Fruit fly (Drosophila melanogaster) whole organism, prepupa: Measurements from ENCODE around the gene CG10064.
A peak's percentile ranks its signal among the peaks of the same experiment; 100 is the strongest.

Experiments used
- CG10631 ChIP-seq: fragments of 200-800 bp; sonication (Bioruptor generic); optimal IDR thresholded peaks from 2 replicates; lab custom pipeline; 2016; ENCODE audit warnings: missing biosample characterization, missing genetic modification characterization
- CG10669 ChIP-seq: fragments of 200-800 bp; sonication (Bioruptor generic); optimal IDR thresholded peaks from 3 replicates; lab custom pipeline; 2018; ENCODE audit warnings: missing biosample characterization, mild to moderate bottlenecking, missing genetic modification characterization, moderate library complexity
- CG11294 ChIP-seq: fragments of 200-800 bp; sonication (Bioruptor generic); IDR thresholded peaks from 2 replicates; pipeline ENCODE4 v1.3.6; 2022; ENCODE audit warnings: missing biosample characterization, missing genetic modification characterization
- CG11762 ChIP-seq: fragments of 200-800 bp; sonication (Bioruptor generic); optimal IDR thresholded peaks from 3 replicates; lab custom pipeline; 2016; ENCODE audit warnings: missing biosample characterization, missing genetic modification characterization; ENCODE audit not compliant: insufficient read depth
- CG11902 ChIP-seq: fragments of 200-800 bp; sonication (Bioruptor generic); optimal IDR thresholded peaks from 3 replicates; lab custom pipeline; 2016; ENCODE audit warnings: missing biosample characterization, missing genetic modification characterization
- CG15336 ChIP-seq: fragments of 200-800 bp; sonication (Bioruptor generic); IDR thresholded peaks from 2 replicates; pipeline ENCODE4 v1.3.6; 2022; ENCODE audit warnings: missing biosample characterization, missing genetic modification characterization
- CG16779 ChIP-seq: fragments of 200-800 bp; sonication (Bioruptor generic); optimal IDR thresholded peaks from 3 replicates; lab custom pipeline; 2017; ENCODE audit warnings: missing biosample characterization, mild to moderate bottlenecking, missing genetic modification characterization
- CG3032 ChIP-seq: fragments of 200-800 bp; optimal IDR thresholded peaks from 2 replicates; lab custom pipeline; 2019; ENCODE audit warnings: missing biosample characterization, mild to moderate bottlenecking, missing genetic modification characterization, moderate library complexity
- CG31627 ChIP-seq: fragments of 200-800 bp; sonication (Bioruptor generic); optimal IDR thresholded peaks from 3 replicates; lab custom pipeline; 2016; ENCODE audit warnings: missing biosample characterization, missing genetic modification characterization
- CG32006 ChIP-seq: fragments of 200-800 bp; sonication (Bioruptor generic); optimal IDR thresholded peaks from 3 replicates; lab custom pipeline; 2017; ENCODE audit warnings: missing biosample characterization, mild to moderate bottlenecking, missing genetic modification characterization
- CG3919 ChIP-seq: fragments of 200-800 bp; sonication (Bioruptor generic); optimal IDR thresholded peaks from 3 replicates; lab custom pipeline; 2016; ENCODE audit warnings: missing biosample characterization, missing genetic modification characterization
- CG4318 ChIP-seq: fragments of 200-800 bp; sonication (Bioruptor generic); optimal IDR thresholded peaks from 3 replicates; lab custom pipeline; 2017; ENCODE audit warnings: missing biosample characterization, mild to moderate bottlenecking, missing genetic modification characterization
- CG6276 ChIP-seq: fragments of 200-800 bp; sonication (Bioruptor generic); optimal IDR thresholded peaks from 2 replicates; lab custom pipeline; 2017; ENCODE audit warnings: missing biosample characterization, mild to moderate bottlenecking, missing genetic modification characterization
- CG6792 ChIP-seq: fragments of 200-800 bp; sonication (Bioruptor generic); optimal IDR thresholded peaks from 3 replicates; lab custom pipeline; 2016; ENCODE audit warnings: missing biosample characterization, missing genetic modification characterization
- CG6854 ChIP-seq: fragments of 200-800 bp; sonication (Bioruptor generic); optimal IDR thresholded peaks from 2 replicates; lab custom pipeline; 2017; ENCODE audit warnings: missing biosample characterization, mild to moderate bottlenecking, missing genetic modification characterization
- CG7368 ChIP-seq: fragments of 200-800 bp; sonication (Bioruptor generic); optimal IDR thresholded peaks from 3 replicates; lab custom pipeline; 2016; ENCODE audit warnings: missing biosample characterization, missing genetic modification characterization
- CG8119 ChIP-seq: fragments of 200-800 bp; sonication (Bioruptor generic); IDR thresholded peaks from 3 replicates; pipeline ENCODE4 v1.3.6; 2022; ENCODE audit warnings: missing biosample characterization, missing genetic modification characterization
- Eip78C ChIP-seq: fragments of 200-800 bp; sonication (Bioruptor generic); peaks from one replicate; lab custom pipeline; 2016; ENCODE audit warnings: missing biosample characterization, missing genetic modification characterization
- Eip93F ChIP-seq: fragments of 200-800 bp; sonication (Bioruptor generic); optimal IDR thresholded peaks from 2 replicates; lab custom pipeline; 2016; ENCODE audit warnings: missing biosample characterization, mild to moderate bottlenecking, missing genetic modification characterization
- Ets21C ChIP-seq: fragments of 200-800 bp; sonication (Bioruptor generic); optimal IDR thresholded peaks from 3 replicates; lab custom pipeline; 2016; ENCODE audit warnings: missing biosample characterization, missing genetic modification characterization
- Ets96B ChIP-seq: fragments of 200-800 bp; optimal IDR thresholded peaks from 2 replicates; lab custom pipeline; 2019; ENCODE audit warnings: missing biosample characterization, mild to moderate bottlenecking, missing genetic modification characterization, moderate library complexity
- Hr38 ChIP-seq: sonication (Bioruptor generic); optimal IDR thresholded peaks from 2 replicates; lab custom pipeline; 2016; ENCODE audit warnings: missing biosample characterization, missing genetic modification characterization
- Hr39 ChIP-seq: fragments of 200-800 bp; sonication (Bioruptor generic); optimal IDR thresholded peaks from 2 replicates; lab custom pipeline; 2016; ENCODE audit warnings: missing biosample characterization, missing genetic modification characterization
- Hr4 ChIP-seq: fragments of 200-800 bp; sonication (Bioruptor generic); optimal IDR thresholded peaks from 3 replicates; lab custom pipeline; 2016; ENCODE audit warnings: missing biosample characterization, missing genetic modification characterization
- Met ChIP-seq: fragments of 200-800 bp; sonication (Bioruptor generic); optimal IDR thresholded peaks from 3 replicates; lab custom pipeline; 2016; ENCODE audit warnings: missing biosample characterization, missing genetic modification characterization
- Smox ChIP-seq: fragments of 200-800 bp; sonication (Bioruptor generic); optimal IDR thresholded peaks from 3 replicates; lab custom pipeline; 2016; ENCODE audit warnings: missing biosample characterization, missing genetic modification characterization
- Sox14 ChIP-seq: fragments of 200-800 bp; sonication (Bioruptor generic); optimal IDR thresholded peaks from 3 replicates; lab custom pipeline; 2016; ENCODE audit warnings: missing biosample characterization, missing genetic modification characterization
- Sox15 ChIP-seq: fragments of 200-800 bp; sonication (Bioruptor generic); optimal IDR thresholded peaks from 3 replicates; lab custom pipeline; 2016; ENCODE audit warnings: missing biosample characterization, missing genetic modification characterization
- achi ChIP-seq: fragments of 200-800 bp; sonication (Bioruptor generic); optimal IDR thresholded peaks from 3 replicates; lab custom pipeline; 2016; ENCODE audit warnings: missing biosample characterization, missing genetic modification characterization
- cyc ChIP-seq: fragments of 200-800 bp; sonication (Bioruptor generic); optimal IDR thresholded peaks from 3 replicates; lab custom pipeline; 2016; ENCODE audit warnings: missing biosample characterization, missing genetic modification characterization
- dsx ChIP-seq: fragments of 200-800 bp; optimal IDR thresholded peaks from 3 replicates; lab custom pipeline; 2019; ENCODE audit warnings: missing biosample characterization, mild to moderate bottlenecking, missing genetic modification characterization, moderate library complexity; ENCODE audit not compliant: poor library complexity, severe bottlenecking
- eg ChIP-seq: fragments of 200-800 bp; sonication (Bioruptor generic); IDR thresholded peaks from 3 replicates; pipeline ENCODE4 v1.3.6; 2022; ENCODE audit warnings: missing biosample characterization, missing genetic modification characterization
- esn ChIP-seq: fragments of 200-800 bp; sonication (Bioruptor generic); optimal IDR thresholded peaks from 2 replicates; lab custom pipeline; 2016; ENCODE audit warnings: missing biosample characterization, mild to moderate bottlenecking, missing genetic modification characterization, moderate library complexity
- fd59A ChIP-seq: fragments of 200-800 bp; sonication (Bioruptor generic); optimal IDR thresholded peaks from 2 replicates; lab custom pipeline; 2017; ENCODE audit warnings: missing biosample characterization, mild to moderate bottlenecking, missing genetic modification characterization, missing genetic modification reagents
- lz ChIP-seq: fragments of 200-800 bp; sonication (Bioruptor generic); optimal IDR thresholded peaks from 3 replicates; lab custom pipeline; 2016; ENCODE audit warnings: missing biosample characterization, missing genetic modification characterization
- net ChIP-seq: fragments of 200-800 bp; sonication (Bioruptor generic); optimal IDR thresholded peaks from 3 replicates; lab custom pipeline; 2016; ENCODE audit warnings: missing biosample characterization, missing genetic modification characterization
- pdm3 ChIP-seq: fragments of 200-800 bp; sonication (Bioruptor generic); optimal IDR thresholded peaks from 3 replicates; lab custom pipeline; 2016; ENCODE audit warnings: missing biosample characterization, missing genetic modification characterization
- salr ChIP-seq, 2 experiments: fragments of 200-800 bp; sonication (Bioruptor generic); optimal IDR thresholded peaks; 3 replicates each; lab custom pipeline; 2016 to 2018; ENCODE audit warnings: missing biosample characterization in 2 of 2, missing genetic modification characterization in 2 of 2, mild to moderate bottlenecking in 1 of 2
- spab ChIP-seq: fragments of 200-800 bp; sonication (Bioruptor generic); optimal IDR thresholded peaks from 2 replicates; lab custom pipeline; 2017; ENCODE audit warnings: missing biosample characterization, mild to moderate bottlenecking, missing genetic modification characterization, missing genetic modification reagents
- ss ChIP-seq, 2 experiments: fragments of 200-800 bp; sonication (Bioruptor generic); optimal IDR thresholded peaks; 2 replicates in 1 of 2; 3 replicates in 1 of 2; lab custom pipeline; 2017 to 2018; ENCODE audit warnings: mild to moderate bottlenecking in 2 of 2, missing biosample characterization in 2 of 2, missing genetic modification characterization in 2 of 2, moderate library complexity in 1 of 2
- svp ChIP-seq: fragments of 200-800 bp; sonication (Bioruptor generic); peaks from one replicate; lab custom pipeline; 2016; ENCODE audit warnings: missing biosample characterization, missing genetic modification characterization

CG10064 gene

DNA sequence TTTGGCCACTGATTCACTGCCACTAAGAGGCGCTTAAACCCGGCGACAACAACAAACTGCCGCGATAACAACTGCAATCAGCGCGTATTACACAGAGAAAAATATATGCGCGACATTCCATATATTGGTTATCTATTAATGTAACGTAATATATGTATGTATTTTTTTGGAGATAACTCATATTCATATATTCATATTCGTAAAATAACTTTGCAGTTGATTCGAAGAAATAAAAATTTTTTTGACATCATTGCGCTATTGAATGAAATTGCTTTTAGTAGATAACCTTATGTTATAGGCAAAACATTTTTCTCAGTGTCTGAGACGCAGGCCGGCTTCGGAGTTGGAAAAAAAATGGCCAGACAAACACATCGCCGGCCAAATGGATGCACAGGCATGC lies 29.2 kb upstream of the CG10064 start (continued):
- TF ChIP-seq Eip78C (GFP tag; lab: Kevin White, UChicago) (peak; percentile 85), eg (GFP tag; lab: Robert Waterston, UW) (peak; percentile 79), CG4318 (peak; percentile 53), svp (GFP tag; lab: Kevin White, UChicago) (peak; percentile 73), Hr38 (GFP tag; lab: Kevin White, UChicago) (no peak), CG32006 (GFP tag; lab: Kevin White, UChicago) (peak; percentile 80), CG11762 (no peak), lz (peak; percentile 36), CG16779 (tag; lab: Kevin White, UChicago) (no peak), Hr39 (GFP tag; lab: Kevin White, UChicago) (peak; percentile 47), CG10669 (GFP tag; lab: Kevin White, UChicago) (peak; percentile 13), Smox (GFP tag; lab: Kevin White, UChicago) (peak; percentile 48), fd59A (peak; percentile 11), salr (GFP tag; optimal IDR thresholded peaks at IDR 0.05; lab: Kevin White, UChicago) (peak in 1 of 2 experiments; percentile 34), CG31627 (GFP tag; lab: Kevin White, UChicago) (peak; percentile 56), CG11294 (GFP tag; lab: Robert Waterston, UW) (peak; percentile 22; the same call in 1 of the 2 replicates), Eip93F (GFP tag; lab: Kevin White, UChicago) (no peak), Ets21C (GFP tag; lab: Kevin White, UChicago) (no peak)

DNA sequence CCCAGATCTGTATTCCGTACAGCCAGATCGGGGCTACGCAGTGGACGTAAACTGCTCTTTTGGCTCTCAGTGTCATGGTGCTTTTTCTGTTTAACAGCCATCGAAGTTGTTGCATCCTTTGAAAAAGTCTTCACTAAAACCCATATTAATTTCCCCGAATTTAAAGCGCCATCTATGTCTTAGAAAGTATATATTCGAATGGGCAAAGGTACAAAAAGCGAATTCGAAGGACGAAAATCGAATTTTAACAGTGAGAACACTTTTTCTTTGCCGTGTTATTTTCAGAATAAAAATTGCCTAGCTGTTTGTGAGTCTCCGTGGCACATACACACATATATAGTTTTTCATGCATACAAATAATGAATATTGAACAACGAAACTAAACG lies 27.7 kb upstream of the CG10064 start:
- TF ChIP-seq cyc (no peak), CG16779 (tag; lab: Kevin White, UChicago) (no peak), Eip78C (GFP tag; lab: Kevin White, UChicago) (no peak), CG6276 (GFP tag; lab: Kevin White, UChicago) (no peak), CG11902 (GFP tag; lab: Kevin White, UChicago) (no peak)

DNA sequence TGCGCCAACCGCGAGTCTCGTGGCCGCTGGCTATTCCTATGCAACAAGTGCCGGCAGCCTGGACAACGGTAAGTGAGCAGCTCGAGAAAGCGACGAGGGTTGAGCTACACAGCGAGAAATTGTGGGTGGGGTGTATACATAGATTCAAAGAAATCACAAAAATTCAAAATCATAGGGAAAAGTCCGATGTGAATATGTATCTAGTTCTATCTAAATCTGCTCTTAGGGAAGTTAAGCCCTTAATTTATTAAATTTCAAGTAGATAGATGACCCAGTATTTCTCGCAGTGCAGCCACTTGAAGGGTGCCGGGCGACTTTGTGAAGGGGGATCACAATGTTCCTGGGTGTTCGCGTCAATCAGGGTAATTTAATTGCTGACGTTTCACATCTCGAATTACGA lies 25.7 kb upstream of the CG10064 start:
- TF ChIP-seq CG8119 (GFP tag; lab: Robert Waterston, UW) = no peak
- no peak for TF ChIP-seq CG7368
- TF ChIP-seq Ets21C (GFP tag; lab: Kevin White, UChicago) = no peak
- no peak for TF ChIP-seq Smox (GFP tag; lab: Kevin White, UChicago)
- no peak for TF ChIP-seq CG32006 (GFP tag; lab: Kevin White, UChicago)
- no peak for TF ChIP-seq ss (GFP tag; optimal IDR thresholded peaks at IDR 0.05; lab: Kevin White, UChicago)
- no peak for TF ChIP-seq salr (GFP tag; optimal IDR thresholded peaks at IDR 0.05; lab: Kevin White, UChicago)
- TF ChIP-seq CG15336 (GFP tag; lab: Robert Waterston, UW) = no peak
- TF ChIP-seq net (GFP tag; lab: Kevin White, UChicago) = no peak
- TF ChIP-seq Met = no peak
- TF ChIP-seq Sox15 (GFP tag; lab: Kevin White, UChicago) = no peak
- TF ChIP-seq Hr38 (GFP tag; lab: Kevin White, UChicago) = no peak
- TF ChIP-seq CG11294 (GFP tag; lab: Robert Waterston, UW) = no peak

DNA sequence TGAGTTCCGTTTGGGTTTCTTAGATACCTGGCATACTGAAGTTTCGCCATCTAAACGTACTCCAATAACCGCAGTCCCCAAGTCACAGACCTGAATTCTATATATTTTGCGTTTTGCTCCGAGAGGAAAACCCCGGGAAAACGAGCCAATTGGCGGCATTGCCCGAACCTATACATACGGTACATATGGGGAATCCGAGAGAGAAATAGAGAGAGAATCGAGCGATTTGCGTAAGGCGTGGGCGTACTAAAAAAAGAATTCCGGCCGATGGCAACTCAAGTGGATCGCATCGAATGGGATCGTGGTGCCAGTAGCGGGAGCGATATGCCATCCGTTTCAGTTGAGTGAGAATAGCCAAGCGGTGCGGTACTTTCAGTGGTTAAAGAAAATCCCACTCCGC lies 22.6 kb upstream of the CG10064 start, which contains the start of gene bin:
Gene bin (plus strand): TSS at position 335 of the 400 bp plus-strand sequence.
- no peak for TF ChIP-seq spab (GFP tag; lab: Kevin White, UChicago)
- TF ChIP-seq Hr38 (GFP tag; lab: Kevin White, UChicago) = no peak
- no peak for TF ChIP-seq Eip78C (GFP tag; lab: Kevin White, UChicago)

DNA sequence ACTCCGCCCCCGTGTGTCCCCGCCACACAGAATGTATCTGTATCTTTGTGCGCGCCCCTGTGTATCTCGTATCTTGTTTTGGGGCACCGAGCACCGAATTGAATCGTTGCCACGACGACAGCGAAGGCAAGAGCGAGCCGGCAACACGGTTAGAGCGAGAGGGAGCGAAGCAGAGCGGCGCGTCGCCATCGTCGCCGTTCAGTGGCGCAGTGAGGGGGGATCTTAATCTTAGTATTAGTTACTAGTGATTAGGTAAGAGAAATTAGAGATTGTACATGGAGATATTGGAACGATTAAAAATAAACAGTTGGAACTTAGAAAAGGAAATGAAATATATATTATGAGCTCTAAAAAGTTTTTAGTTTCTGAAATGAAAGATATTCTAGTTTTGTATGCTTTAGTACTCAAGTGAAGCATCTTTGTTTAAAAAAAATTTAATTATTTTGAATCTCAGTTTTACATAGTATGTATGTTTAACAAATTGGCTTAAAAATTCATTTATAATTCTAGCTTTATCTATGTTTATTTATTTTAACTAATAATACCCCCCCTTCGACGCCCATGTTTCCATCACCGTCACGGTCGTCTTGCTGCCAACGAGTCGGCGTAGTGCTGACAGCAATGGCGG lies 21.4 kb upstream of the CG10064 start:
- TF ChIP-seq Ets96B (peak; percentile 81), Hr38 (GFP tag; lab: Kevin White, UChicago) (no peak), CG10631 (GFP tag; lab: Kevin White, UChicago) (peak; percentile 83), CG4318 (peak; percentile 78), CG3919 (GFP tag; lab: Kevin White, UChicago) (peak; percentile 87), CG6792 (GFP tag; lab: Kevin White, UChicago) (peak; percentile 71), ss (GFP tag; optimal IDR thresholded peaks at IDR 0.05; lab: Kevin White, UChicago) (peak; percentile 61 to 83), Eip78C (GFP tag; lab: Kevin White, UChicago) (peak; percentile 95), Hr4 (GFP tag; lab: Kevin White, UChicago) (peak; percentile 67), svp (GFP tag; lab: Kevin White, UChicago) (peak; percentile 89), CG3032 (tag; lab: Kevin White, UChicago) (peak; percentile 84), Sox15 (GFP tag; lab: Kevin White, UChicago) (peak; percentile 69), Met (peak; percentile 51), dsx (GFP tag; lab: Kevin White, UChicago) (peak; percentile 61), pdm3 (peak; percentile 56), CG7368 (peak; percentile 61), CG6854 (GFP tag; lab: Kevin White, UChicago) (peak; percentile 3), eg (GFP tag; lab: Robert Waterston, UW) (peak; percentile 68), esn (GFP tag; lab: Kevin White, UChicago) (peak; percentile 74), achi (GFP tag; lab: Kevin White, UChicago) (peak; percentile 72), Sox14 (peak; percentile 49)
